Worm (Caenorhabditis elegans) whole organism, dauer: Measurements from ENCODE around the gene sri-31.
"Not testable (repeated sequence)": the region's sequence is repeated elsewhere in the genome, so short reads cannot be mapped to it uniquely, and the experiment has no call there.

Source experiments
- unc-62 ChIP-seq: sonication (generic microtip); optimal IDR thresholded peaks from 2 replicates; lab custom pipeline; 2017; ENCODE audit warnings: missing biosample characterization, missing genetic modification reagents, missing genetic modification characterization

sri-31 gene

DNA sequence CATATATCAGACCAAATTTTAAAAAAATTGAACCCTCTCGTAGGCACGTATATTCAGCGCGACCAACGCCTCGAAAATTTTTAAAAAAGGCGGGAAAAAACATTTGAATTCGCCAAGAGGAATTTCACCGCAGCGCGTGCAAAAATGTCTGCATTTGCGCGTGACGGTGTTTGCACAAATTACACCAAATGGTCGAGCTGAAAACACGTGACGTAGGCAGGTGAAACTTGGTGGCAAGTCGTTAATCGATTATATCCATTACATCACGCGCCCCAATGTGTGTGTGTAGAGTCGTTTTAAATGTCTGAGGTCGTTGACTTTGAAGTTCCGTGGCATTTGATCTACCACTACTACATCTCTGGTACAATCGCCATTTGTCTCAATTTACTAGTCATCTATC, at the start of gene sri-31:
TSS of gene sri-31 (plus strand) at position 301 of the 400 bp plus-strand sequence.
- no peak for TF ChIP-seq unc-62 (GFP tag; lab: Kevin White, UChicago)

DNA sequence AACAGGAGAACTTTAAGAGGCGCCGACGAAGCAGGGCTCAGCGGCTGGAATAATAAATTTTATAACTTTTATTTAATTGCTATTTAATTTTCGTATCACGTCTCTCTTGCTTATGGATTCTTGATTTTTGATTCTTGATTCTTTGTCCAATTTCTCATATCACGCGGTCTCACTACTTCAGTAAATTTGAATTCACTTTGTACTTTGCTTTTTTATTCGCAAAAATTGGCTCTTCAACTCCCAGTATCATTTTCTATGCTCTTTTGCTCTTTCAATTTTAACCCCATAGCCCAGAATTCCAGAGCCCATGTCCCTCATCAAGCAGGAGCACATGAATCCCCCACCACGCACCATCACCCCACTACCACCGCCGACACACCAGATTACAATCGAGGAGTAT, 48.6 kb upstream of the sri-31 start, which contains the start of gene lido-10:
TSS of gene lido-10 (plus strand) at position 301 of the 400 bp plus-strand sequence.
- TF ChIP-seq unc-62 (GFP tag; lab: Kevin White, UChicago) = no peak

DNA sequence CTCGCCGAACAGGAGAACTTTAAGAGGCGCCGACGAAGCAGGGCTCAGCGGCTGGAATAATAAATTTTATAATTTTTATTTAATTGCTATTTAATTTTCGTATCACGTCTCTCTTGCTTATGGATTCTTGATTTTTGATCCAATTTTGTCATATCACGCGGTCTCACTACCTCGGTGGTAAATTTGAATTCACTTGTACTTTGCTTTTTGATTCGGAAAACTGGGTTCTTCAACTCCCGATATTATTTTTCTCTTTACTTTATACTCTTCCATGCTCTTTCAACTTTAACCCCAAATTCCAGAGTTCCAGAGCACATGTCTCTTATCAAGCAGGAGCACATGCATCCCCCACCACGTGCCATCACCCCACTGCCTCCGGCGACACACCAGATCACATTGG, 47.1 kb upstream of the sri-31 start, which contains the start of gene lido-11:
TSS of gene lido-11 (plus strand) at position 301 of the 400 bp plus-strand sequence.
- TF ChIP-seq unc-62 (GFP tag; lab: Kevin White, UChicago) = no peak

DNA sequence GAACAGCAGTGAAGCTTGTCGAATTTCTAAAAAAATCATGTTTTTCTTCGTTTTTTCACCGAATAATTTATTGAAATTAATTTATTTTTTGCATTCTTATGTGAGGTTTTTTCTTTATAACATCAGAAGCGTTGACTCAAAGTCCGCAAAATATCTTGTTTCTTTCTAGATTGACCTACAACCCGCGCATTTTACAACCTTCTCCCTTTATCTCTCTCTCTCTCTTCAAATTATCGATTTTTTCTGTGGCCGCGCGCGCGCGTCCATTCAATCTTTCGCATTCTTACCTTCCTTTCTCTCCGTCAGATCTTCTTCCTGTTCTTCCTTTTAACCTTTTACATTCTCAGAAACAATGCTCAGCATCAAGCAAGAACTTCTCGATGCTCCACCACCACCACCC, 45.3 kb upstream of the sri-31 start, which contains the start of gene lido-12:
TSS of gene lido-12 (plus strand) at position 301 of the 400 bp plus-strand sequence.
- TF ChIP-seq unc-62 (GFP tag; lab: Kevin White, UChicago) = no peak

DNA sequence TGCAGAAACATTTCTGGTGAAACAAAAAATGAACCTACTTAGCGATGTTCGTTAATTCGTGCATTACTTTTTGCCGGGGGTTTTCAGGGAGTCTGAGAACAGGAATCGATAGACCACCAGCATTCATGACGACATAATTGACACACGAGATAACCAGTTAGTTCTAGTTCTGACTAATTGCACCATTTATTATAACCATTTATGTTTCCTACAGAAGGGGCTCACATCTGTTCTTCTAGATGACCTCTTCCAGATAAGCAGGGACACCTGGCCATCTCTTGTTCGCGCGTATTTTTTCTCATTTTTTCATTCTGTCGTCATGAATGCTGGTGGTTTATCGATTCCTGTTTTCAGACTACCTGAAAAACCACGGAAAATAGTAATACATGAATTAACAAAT, 42.4 kb upstream of the sri-31 start, which contains the start of gene sdz-5:
TSS of gene sdz-5 (plus strand) at position 301 of the 400 bp plus-strand sequence.
- no peak for TF ChIP-seq unc-62 (GFP tag; lab: Kevin White, UChicago)

DNA sequence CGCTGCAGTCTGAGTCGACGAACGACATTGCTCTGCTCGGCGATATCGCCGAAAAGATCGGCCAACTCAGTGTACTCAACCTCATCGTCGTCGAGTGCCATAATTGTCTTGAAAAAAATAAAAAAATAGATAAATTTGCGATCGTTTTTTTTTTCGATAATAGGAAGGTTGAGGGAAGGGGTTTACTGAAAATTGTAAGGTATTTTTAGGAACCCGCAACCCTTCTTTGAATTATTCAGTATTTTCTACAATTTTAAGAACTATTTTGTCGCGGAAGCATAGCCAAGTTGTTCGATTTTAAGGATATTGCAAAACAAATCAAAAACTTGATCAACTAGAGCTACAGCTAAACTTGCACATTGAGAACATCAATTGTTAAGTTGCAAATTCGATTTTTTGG, 38.7 kb upstream of the sri-31 start, which contains the start of gene C41H7.9:
TSS of gene C41H7.9 (minus strand) at position 101 of the 400 bp plus-strand sequence.
- no peak for TF ChIP-seq unc-62 (GFP tag; lab: Kevin White, UChicago)

DNA sequence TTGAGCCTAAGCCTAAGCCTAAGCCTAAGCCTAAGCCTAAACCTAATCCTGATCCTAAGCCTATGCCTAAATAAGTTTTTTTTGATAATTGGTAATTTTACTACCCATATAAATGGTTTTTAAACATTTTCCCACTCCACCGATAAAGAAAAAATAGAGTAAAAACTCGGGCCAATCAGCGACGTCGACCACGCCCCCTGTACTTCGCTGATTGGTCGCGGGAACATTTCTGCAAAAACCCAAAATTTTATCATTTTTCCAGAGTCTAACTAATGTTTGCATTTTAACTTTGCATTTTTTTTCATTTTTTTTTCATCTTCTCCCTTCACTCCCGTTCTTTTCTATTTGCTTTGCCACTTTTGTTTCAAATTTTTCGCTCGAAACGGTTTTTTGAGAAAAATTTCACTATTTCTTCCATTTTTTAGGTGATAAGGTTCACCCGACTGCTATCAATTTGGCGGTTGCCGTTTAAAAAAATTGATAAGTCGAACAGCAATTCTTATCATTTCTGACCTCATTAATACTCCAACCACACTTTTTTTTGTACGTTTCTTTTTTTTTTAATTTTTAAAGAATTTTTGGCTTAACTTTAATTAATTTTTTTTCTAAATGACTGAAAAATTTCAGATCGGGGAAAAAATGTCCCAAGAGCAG, 36.5 kb upstream of the sri-31 start, which contains the start of gene C41H7.2:
TSS of gene C41H7.2 (plus strand) at position 622 of the 654 bp plus-strand sequence.
- no peak for TF ChIP-seq unc-62 (GFP tag; lab: Kevin White, UChicago)

DNA sequence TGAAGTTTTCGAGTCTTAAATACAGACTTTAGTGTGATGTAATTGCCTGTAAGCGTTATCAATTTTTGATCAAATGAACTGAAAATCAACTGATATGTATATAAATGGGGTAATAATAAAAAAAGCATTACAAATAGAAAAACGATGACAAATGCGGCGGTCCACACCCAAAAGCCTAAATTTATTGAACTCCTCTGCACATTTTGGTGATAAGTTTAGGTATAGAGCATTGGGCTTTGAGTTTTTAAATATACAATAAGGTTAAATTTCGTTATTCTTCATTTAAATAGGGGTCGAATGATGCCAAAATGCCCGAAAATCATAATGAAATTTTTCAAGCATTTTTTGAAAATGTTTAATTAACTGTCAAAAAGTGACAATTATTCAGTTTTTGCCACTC, 31.0 kb upstream of the sri-31 start, which contains the start of gene clec-3:
TSS of gene clec-3 (minus strand) at position 101 of the 400 bp plus-strand sequence.
- no peak for TF ChIP-seq unc-62 (GFP tag; lab: Kevin White, UChicago)

DNA sequence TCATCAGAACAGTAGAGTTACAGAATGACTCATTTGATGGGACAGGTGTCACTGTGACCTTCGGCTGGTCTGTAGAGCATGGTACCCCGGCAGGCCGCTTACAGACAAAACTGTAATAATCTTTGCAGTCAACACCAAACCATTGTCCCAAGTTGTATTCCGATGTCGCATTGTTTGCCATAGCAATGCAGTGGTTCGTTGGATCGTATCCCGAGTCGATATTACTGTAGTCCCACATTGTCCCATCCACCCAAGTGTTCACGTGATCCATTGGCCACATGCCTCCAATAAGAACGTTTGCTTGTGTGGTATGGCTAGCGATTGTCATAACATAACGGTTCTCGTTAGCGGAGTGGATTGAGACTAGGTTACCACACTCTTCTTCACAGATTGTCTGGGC, 29.9 kb upstream of the sri-31 start:
- no peak for TF ChIP-seq unc-62 (GFP tag; lab: Kevin White, UChicago)

DNA sequence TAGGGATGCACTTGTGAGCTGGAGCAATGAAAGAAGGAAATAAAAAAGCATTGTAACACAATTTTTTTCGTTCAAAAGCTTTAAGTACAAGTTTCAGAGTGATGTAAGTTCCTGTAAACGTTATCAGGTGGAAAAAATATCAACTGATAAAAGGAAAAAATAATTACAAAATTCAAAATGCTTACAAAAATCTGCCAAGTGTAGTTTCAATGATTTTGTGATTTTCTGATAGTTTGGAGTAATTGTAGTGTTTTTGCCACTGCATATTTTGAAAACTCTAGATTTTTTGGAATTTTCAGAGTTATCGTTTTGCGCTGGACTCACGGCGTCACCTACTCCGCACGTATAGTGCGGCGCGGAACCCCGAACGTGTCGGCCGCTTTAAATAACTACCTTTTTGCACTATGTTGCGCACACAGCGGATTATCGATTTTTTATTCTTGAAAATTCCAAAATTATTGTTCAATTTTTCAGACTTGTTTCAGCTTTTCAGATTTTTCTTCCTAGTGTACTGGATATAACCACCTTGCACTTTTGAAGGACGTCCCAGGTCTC, 27.3 kb upstream of the sri-31 start, which contains the start of gene clec-2:
TSS of gene clec-2 (minus strand) at position 51 of the 555 bp plus-strand sequence.
- no peak for TF ChIP-seq unc-62 (GFP tag; lab: Kevin White, UChicago)

DNA sequence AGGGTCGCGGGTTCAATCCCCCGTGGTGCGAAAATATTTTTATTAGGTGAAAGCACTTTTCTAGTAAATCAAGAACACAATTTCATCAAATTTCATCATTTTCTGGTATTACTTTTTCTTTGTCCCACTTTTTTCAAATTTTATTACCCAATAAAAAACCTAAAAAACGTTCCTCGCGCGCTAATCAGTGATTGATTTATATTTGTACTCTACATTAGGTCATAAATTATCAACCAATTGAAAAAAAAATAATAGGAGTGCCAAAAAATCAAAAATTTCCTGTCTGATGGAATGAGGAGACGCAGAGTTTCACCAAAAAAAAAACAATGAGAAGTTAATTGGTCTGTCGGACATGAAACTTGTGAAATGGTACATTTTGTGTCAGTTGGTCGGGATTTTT, 26.1 kb upstream of the sri-31 start:
- TF ChIP-seq unc-62 (GFP tag; lab: Kevin White, UChicago) = no peak

DNA sequence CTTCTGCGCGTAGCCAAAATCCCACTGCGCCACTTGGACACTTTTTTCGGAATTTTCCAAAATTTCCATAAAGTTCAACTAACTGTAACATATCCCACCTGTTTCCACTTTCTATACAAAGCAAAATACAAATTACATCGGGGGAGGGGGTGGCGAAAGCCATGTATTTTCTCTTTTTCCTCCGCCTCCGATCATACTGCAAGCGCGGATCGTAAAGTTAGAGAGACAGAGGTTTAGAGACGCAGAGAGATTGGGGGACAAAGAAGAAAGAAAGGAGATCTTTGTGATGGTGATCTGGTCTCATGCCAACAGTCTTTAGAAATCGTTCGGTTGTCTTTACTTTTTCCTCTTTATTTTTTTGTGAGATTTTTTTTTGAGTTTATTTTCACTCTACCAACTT, 22.5 kb upstream of the sri-31 start:
- no peak for TF ChIP-seq unc-62 (GFP tag; lab: Kevin White, UChicago)

DNA sequence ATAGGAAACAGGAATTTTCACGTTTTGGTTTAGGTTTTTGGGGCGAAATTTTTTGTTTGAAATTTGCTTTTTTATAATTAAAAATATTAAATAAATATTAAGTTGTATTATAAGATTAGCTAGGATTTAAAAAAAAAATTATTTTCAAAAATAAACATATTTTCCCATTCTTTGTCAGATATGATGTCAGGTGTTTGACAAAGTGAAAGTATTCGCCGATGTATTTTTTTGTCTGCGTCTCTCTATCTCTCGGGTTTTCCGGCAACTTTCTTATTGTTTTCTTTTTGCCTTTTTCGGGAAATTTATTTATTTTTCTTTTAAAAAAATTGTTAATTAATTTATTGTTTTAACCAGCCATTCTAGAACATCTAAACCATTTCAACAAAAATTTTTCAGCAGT, 20.4 kb upstream of the sri-31 start:
- no peak for TF ChIP-seq unc-62 (GFP tag; lab: Kevin White, UChicago)

DNA sequence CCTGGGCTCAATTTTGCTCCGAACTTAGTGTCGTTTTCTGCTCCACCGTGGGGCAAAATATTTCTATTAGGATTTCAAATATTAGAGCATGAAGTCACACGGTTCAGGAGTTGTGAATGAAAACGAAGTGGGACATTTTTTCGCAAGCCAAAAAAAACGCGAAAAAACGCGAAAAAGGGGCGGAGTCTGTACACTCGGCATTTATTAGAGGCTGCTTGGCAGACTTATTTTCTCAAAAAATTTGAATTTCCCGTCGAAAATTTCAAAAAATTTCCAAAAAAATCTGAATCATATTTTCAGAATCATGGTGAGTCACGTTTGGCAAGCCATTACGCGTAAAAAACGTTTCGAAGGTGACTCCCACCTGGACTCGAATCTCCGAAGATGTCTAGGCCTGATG, 18.3 kb upstream of the sri-31 start, which contains the start of gene B0454.6:
TSS of gene B0454.6 (plus strand) at position 301 of the 400 bp plus-strand sequence.
- TF ChIP-seq unc-62 (GFP tag; lab: Kevin White, UChicago) = not testable (repeated sequence)

DNA sequence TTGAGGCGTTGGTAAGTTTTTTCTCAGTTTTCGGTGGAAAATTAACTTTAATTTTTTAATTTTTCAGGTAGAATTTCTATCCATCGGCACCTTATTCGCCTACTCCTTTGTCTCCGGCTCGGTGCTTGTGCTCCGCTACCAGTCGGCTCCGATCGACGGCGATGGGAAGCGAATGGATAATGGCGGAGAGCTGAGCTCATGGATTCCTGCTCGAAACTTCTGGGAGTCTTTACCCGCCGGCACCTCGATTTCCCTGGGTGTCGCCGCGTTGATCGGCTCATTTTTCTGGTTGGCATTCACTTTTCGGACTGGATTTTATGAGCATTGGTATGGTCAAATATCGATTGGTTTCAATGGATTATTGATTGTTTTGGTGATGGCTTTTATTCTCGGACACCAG, 15.9 kb upstream of the sri-31 start:
- no peak for TF ChIP-seq unc-62 (GFP tag; lab: Kevin White, UChicago)

DNA sequence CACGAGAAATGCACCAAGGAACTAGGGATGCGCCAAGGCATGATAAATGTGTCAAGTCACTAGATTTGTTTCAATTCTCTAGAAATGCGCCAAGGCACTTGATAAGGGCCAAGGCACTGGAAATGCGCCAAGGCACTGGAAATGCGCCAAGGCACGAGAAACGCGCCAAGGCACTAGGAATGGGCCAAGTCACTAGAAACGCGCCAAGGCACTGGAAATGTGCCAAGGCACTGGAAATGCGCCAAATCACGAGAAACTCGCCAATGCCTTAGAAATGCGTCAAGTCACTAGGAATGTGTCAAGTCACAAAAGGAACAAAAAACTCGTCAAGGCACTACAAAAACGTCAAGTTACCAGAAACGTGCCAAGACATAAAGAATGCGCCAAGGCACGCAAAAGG, 14.5 kb upstream of the sri-31 start:
- no peak for TF ChIP-seq unc-62 (GFP tag; lab: Kevin White, UChicago)
